Worm (Caenorhabditis elegans) whole organism, dauer: ENCODE results near the gene srh-248.
"Not testable (repeated sequence)": the region's sequence is repeated elsewhere in the genome, so short reads cannot be mapped to it uniquely, and the experiment has no call there.

Source experiments
- unc-62 ChIP-seq: sonication (generic microtip); optimal IDR thresholded peaks from 2 replicates; lab custom pipeline; 2017; ENCODE audit warnings: missing biosample characterization, missing genetic modification reagents, missing genetic modification characterization

The srh-248 gene

DNA sequence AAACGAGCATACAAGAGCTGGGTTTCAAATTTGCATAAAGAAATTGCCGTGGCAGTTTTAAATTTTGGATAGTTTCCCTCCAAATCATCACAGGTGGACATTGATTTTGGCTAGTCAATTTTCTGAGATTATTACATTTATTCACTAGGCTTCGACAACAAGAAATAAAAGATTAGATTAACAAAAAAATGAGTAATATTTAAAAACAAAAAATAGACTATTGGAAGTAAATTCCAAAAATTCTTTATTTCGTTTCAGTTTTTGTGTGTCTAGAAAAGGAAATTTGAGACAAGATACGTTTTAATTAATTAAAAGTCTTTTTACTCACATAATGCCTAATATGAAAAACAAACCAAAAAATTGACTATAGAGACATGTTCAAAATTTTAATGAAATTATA is 3.0 kb upstream of the srh-248 start, which contains the start of gene srw-142:
TSS of gene srw-142 (minus strand) at position 101 of the 400 bp plus-strand sequence.
- no peak for TF ChIP-seq unc-62 (GFP tag; lab: Kevin White, UChicago)

DNA sequence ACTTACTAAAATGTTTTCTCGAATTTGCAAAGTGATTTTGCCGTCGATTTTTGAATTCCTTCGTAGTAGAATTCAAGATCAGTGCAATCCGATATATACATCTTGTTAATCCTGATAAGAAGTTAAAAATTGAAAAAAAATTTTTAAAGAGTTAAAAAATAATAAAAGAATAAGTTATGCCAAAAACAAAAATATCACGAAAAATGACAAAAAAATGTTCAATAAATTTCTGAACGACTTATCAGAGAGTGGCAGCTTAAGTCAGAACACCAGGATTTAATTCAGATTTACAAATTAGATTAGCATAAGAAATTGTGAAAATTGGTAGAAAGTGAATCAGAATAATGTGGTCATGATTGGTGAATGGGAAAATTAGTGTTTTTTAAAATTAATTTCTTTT is 3.1 kb downstream of the srh-248 start, which contains the start of gene srw-122:
TSS of gene srw-122 (minus strand) at position 101 of the 400 bp plus-strand sequence.
- not testable (repeated sequence) for TF ChIP-seq unc-62 (GFP tag; lab: Kevin White, UChicago)

DNA sequence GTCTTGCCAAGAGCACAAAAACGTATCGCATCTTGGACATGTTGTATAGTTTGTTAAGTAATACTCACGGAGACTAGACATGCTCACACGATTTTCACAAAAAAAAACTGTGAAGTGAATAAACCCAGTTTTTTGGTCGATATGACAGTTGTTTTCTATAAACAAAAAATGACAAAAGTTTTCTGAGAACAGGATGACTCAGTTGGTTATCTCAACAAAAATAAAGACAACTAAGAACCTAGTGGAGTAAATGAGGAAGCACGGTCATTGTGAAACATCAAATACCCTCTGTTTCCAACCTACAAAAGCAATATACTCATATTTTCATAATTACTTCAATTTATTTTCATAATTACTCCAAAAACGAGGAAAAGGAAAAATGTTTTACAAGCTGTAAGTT is 9.6 kb downstream of the srh-248 start, which contains the start of gene srh-87:
TSS of gene srh-87 (minus strand) at position 101 of the 400 bp plus-strand sequence.
- TF ChIP-seq unc-62 (GFP tag; lab: Kevin White, UChicago) = no peak

DNA sequence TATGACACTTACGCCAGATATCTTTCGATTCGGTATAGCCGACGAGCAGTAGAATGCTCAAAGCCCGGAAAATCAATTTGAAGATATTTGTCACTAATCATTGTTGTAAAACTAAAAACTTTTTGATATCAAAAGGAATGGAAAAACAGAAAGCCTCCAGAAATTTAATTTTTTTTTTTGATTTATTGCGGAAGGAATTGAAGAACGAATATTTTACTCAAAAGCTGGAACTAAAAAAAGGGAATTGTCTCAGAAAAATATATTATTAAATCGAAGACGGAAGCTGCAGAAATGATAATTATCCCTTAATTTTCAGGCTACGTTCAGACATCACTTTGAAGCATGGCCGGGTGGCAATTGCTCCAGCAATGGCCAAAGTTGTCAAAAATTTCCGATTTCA is 11.4 kb downstream of the srh-248 start, which contains the start of gene srw-137:
TSS of gene srw-137 (minus strand) at position 101 of the 400 bp plus-strand sequence.
- no peak for TF ChIP-seq unc-62 (GFP tag; lab: Kevin White, UChicago)

DNA sequence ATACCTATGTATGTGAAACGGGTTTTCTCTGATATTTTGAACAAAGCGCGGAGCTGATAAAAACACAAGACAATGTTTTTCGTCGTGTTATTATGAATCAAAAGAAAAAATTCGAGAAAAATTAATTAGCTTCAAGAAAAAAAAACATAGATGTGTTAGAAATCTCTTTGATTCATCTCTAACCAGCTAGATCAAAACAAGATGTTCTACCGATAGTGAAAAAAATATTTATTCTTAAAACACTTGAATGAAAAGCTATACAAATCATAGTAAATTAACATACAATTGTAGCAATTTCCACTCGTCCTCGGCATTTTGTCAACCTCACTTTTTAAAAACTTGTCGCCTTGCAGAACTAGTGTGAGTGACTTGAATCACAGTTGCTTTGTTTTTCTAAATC is 13.0 kb downstream of the srh-248 start:
- no peak for TF ChIP-seq unc-62 (GFP tag; lab: Kevin White, UChicago)

DNA sequence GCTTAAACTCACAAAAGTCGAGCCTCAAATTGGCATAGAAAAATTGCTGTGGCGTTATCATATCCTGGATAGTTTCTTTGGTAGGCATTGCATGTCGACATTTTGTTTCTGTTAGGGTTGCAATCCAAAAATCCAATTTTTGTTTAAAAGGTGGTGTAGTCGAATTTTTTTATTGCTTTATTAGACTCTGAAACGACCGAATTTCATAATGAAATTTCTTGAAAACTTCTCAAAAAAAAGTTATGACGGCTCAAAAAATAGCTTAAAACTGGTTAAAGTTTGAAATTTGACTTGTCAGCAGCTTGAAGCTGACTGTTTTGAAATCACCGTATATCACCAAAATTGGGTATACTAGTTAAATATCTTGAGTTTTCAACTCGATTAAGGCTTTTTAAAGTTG is 13.8 kb downstream of the srh-248 start, which contains the start of gene srw-143:
TSS of gene srw-143 (minus strand) at position 101 of the 400 bp plus-strand sequence.
- no peak for TF ChIP-seq unc-62 (GFP tag; lab: Kevin White, UChicago)

DNA sequence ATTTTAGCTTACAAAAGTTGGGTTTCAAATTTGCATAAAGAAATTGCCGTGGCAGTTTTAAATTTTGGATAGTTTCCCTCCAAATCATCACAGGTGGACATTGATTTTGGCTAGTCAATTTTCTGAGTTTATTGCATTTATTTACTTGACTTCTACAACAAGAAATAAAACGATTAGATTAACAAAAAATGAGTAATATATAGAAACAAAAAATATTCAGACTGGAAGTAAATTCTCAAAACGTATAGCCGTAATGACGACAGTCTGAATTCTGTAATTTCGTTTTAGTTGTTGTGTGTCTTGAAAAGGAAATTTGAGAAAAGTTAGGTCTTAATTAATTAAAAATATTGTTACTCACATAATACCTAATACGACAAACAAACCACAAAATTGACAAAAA is 16.7 kb downstream of the srh-248 start, which contains the start of gene srw-141:
TSS of gene srw-141 (minus strand) at position 101 of the 400 bp plus-strand sequence.
- no peak for TF ChIP-seq unc-62 (GFP tag; lab: Kevin White, UChicago)

DNA sequence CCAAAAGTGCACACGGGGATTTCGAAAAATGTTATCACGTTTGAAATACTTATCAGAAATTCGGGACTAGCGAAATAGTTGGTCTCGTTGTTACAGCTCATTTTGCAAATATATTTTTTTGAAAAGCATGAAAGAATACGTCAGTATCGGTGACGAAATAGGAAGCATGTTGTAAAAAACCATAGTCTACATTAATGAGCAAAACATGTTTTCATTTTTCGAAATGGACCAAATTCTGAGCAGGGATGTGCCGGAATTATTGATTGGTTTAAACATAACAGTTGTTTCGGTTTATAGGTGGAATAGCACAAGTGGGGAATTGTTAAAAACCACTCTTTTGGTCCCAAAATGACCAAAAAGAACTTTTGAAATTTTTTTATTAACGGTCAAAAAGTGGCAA is 21.2 kb downstream of the srh-248 start, which contains the start of gene srh-247:
TSS of gene srh-247 (minus strand) at position 101 of the 400 bp plus-strand sequence.
- TF ChIP-seq unc-62 (GFP tag; lab: Kevin White, UChicago) = no peak

DNA sequence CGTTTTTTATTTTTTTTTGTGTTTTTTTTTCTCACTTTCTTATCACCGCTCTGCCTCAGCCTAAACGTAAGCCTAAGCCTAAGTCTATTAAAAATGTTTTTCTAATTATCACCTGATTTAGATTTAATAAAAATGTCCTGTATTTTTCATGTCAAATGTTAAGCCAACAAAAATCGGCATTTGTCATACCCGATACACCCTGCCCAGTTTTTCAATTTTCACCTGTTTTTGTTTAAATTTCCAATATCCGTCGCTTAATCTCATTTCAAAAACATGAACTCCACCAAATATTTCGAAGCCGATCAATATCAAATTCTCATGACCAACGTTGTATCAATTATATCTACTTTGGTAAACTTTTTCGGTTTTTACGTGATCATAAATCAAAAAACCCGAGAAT is 24.0 kb downstream of the srh-248 start, which contains the start of gene C31B8.1:
TSS of gene C31B8.1 (plus strand) at position 301 of the 400 bp plus-strand sequence.
- no peak for TF ChIP-seq unc-62 (GFP tag; lab: Kevin White, UChicago)

DNA sequence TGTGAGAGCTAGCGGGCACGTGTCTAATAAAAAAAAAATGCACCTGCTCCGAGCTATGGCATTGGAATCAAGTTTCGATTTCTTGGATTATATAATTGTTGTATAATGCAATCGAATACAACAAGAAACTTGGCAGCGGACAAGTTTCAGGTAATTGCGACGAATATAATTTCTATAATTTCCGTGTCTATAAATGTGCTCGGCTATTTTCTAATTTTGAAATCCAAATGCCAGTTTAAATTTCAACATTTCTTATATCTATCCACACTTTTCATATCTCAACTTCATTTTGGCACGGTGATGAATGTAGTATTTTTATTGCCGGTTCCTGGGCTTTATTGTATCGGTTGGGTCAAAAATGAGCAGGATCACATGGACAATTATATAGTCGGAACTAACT is 25.5 kb downstream of the srh-248 start, which contains the start of gene C31B8.16:
TSS of gene C31B8.16 (plus strand) at position 301 of the 400 bp plus-strand sequence.
- TF ChIP-seq unc-62 (GFP tag; lab: Kevin White, UChicago) = no peak

DNA sequence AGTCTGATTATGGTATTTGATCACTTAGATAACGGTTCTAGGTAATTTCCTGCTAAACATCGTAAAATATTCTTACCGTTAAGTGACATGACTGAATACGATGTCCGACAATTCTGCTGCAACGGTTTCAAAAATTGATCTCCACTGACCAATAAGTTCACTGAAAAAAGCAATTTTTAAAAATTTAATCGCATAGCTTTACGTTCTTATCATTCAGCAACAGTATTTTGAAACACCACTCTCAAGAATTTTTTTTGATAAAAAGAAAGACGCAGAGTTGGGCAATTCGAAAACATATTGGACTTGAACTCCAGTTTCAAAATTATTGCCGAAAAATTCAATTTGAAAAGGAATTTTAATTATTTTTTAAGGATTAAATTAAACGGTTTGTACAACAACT is 27.7 kb downstream of the srh-248 start, which contains the start of gene C31B8.12:
TSS of gene C31B8.12 (minus strand) at position 101 of the 400 bp plus-strand sequence.
- no peak for TF ChIP-seq unc-62 (GFP tag; lab: Kevin White, UChicago)

DNA sequence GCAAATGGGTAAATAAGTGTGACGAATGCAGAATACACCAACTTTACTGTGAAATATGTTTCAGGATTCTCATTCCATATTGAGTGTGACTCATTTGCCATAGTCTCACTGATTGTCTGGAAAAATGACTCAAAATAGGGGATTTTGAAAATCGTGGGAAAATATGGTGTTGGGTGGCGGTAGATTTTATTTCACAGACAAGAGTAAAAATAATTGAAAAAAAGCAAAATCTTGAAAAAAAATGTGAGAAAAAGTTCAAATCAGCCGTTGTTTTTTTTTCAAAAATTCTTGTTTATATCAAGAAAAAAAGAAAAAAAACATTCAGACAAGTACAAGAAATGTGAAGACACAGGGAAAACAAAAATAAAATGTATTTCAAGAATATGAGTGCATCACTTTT is 32.6 kb downstream of the srh-248 start, which contains the start of gene srh-38:
TSS of gene srh-38 (minus strand) at position 101 of the 400 bp plus-strand sequence.
- TF ChIP-seq unc-62 (GFP tag; lab: Kevin White, UChicago) = no peak

DNA sequence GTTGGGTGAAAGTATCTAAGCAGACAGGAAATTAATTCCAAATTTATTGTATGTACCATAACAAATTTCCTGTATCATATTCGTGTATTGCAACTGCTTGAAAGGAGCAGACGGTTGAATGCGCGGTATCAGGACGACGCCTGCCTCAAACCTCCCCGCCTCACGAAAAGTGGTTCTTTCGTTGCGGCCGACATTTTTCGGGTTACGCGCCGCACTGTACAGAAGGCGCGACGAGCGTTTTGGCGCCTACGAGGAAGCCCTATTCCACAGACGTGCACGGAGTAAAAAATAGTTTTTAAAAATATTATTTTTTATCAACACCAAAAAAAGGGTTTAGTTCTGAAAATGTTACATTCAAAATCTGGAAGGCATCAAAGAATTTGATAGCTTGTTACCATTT is 35.1 kb downstream of the srh-248 start:
- TF ChIP-seq unc-62 (GFP tag; lab: Kevin White, UChicago) = no peak

DNA sequence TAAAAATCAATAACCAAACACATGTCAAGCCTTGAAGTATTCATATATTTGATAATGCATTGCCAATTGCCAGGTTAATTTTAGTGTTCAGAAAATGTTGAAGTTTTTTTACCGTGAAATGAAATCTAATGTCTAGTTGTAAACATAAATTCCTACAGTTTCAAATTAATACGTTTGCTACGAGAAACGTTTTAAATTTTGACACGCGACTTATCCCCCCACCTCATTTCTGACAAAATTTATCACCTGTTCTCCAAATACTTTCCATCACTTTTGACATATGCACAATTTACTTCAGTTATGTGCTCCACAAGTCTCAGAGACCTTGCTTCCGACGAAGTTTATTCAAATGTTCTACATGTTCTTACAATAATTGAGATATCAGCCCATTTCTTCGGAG is 41.3 kb downstream of the srh-248 start, which contains the start of gene srh-146:
TSS of gene srh-146 (plus strand) at position 301 of the 400 bp plus-strand sequence.
- TF ChIP-seq unc-62 (GFP tag; lab: Kevin White, UChicago) = no peak

DNA sequence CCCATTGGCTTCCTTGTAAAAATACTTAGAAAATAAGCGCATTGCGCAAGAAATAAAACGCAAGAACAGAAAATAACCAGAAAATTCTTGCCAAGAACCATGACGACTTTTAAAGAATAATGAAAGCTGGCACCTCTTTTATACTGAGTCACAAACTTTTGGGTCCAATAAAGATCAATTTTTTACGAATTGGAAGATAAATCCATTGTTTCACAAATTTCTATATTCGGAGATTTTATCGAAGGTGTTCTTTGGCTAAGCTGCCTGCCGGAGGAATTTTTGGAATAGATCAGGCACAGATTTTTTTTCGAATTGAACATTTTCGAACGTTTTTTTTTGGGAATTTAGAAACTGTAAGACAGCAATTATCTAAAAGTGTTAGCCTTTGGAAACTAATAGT is 42.3 kb downstream of the srh-248 start, which contains the start of gene C31B8.9:
TSS of gene C31B8.9 (minus strand) at position 101 of the 400 bp plus-strand sequence.
- TF ChIP-seq unc-62 (GFP tag; lab: Kevin White, UChicago) = no peak

DNA sequence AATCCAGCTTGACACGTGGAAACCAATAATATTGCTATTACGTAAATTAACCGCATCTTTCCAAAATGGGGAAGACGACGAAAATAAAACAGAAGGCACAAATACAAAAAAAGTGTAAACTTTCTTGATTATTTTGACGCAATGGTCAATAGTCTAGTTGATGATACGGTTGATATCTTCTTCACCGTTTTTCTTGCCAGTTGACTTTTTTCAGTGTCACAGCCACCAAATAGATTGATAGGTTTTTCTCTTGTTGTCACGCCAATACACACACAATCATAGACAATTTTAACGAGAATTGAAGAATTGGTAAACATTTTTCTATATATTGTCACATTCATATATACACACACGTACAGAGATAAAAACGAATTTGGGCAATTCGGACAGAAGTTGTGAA is 45.7 kb downstream of the srh-248 start, which contains the start of gene zmp-3:
TSS of gene zmp-3 (minus strand) at position 101 of the 400 bp plus-strand sequence.
- no peak for TF ChIP-seq unc-62 (GFP tag; lab: Kevin White, UChicago)
